Worm (Caenorhabditis elegans): ENCODE data around the gene daf-1.

daf-1 gene

DNA sequence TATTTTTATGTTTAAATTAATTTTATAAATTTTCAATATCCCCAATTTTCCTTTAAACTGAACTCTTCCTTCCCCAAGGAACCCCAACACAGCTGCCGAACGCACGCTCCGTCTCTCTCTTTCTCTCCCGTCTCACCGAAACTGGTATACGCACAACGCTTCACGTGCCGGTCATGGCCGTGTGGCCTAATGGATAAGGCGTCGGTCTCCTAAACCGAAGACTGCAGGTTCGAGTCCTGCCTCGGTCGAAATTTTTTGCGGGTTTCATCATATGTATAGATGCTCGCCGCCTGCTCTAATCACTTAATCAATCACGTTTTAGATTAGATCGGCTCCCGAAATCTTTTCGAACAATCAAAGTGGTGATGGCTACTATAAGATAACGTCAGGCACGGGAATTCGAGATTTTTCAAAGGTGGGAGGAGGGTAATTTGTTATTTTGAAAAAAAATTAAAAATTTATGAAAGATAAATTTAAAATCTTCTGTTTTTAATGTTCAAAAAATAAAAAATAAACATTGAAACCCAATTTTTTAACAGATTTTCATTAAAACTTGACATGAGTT lies 11.7 kb downstream of the daf-1 start:
- peak; percentile 90 for TF ChIP-seq lin-11 (tag; optimal IDR thresholded peaks at IDR 0.05)
- TF ChIP-seq F13H6.1 (tag; optimal IDR thresholded peaks at IDR 0.05): peak; percentile 75
- TF ChIP-seq fkh-6 (tag; optimal IDR thresholded peaks at IDR 0.05): peak; percentile 90
- TF ChIP-seq odd-2 (tag; optimal IDR thresholded peaks at IDR 0.05): peak; percentile 68
- TF ChIP-seq unc-42 (tag; optimal IDR thresholded peaks at IDR 0.05): peak; percentile 42
- TF ChIP-seq hlh-6 (tag; optimal IDR thresholded peaks at IDR 0.05): peak; percentile 93
- no peak for TF ChIP-seq nhr-11 (tag; optimal IDR thresholded peaks at IDR 0.05)
- TF ChIP-seq dve-1 (tag; optimal IDR thresholded peaks at IDR 0.05): peak; percentile 71
- peak; percentile 53 for TF ChIP-seq hlh-8 (tag; optimal IDR thresholded peaks at IDR 0.05)
- TF ChIP-seq K09A11.1 (tag; optimal IDR thresholded peaks at IDR 0.05; ENCODE audit: insufficient read depth): peak; percentile 82
- TF ChIP-seq ahr-1 (tag; optimal IDR thresholded peaks at IDR 0.05): peak; percentile 80
- peak; percentile 92 for TF ChIP-seq sox-4 (tag; optimal IDR thresholded peaks at IDR 0.05)
- TF ChIP-seq ceh-31 (tag; optimal IDR thresholded peaks at IDR 0.05): peak; percentile 80
- TF ChIP-seq unc-55 (GFP tag; optimal IDR thresholded peaks at IDR 0.05): peak; percentile 23
- TF ChIP-seq fkh-10 (GFP tag; optimal IDR thresholded peaks at IDR 0.05): no peak
- peak; percentile 92 for TF ChIP-seq tbx-2 (tag; optimal IDR thresholded peaks at IDR 0.05)
- peak; percentile 40 for TF ChIP-seq tbx-7 (tag; optimal IDR thresholded peaks at IDR 0.05)
- peak; percentile 74 for TF ChIP-seq ceh-24 (tag; optimal IDR thresholded peaks at IDR 0.05)
- peak; percentile 82 for TF ChIP-seq sdc-2 (tag; optimal IDR thresholded peaks at IDR 0.05)
- TF ChIP-seq sox-2 (GFP tag; IDR thresholded peaks at IDR 0.05): peak; percentile 88
- TF ChIP-seq ceh-2 (tag; optimal IDR thresholded peaks at IDR 0.05): peak; percentile 73
- peak; percentile 79 for TF ChIP-seq hlh-13 (GFP tag; optimal IDR thresholded peaks at IDR 0.05)
- peak; percentile 92 for TF ChIP-seq nhr-232 (tag; optimal IDR thresholded peaks at IDR 0.05)
- TF ChIP-seq pros-1 (tag; optimal IDR thresholded peaks at IDR 0.05): peak; percentile 7
- TF ChIP-seq ceh-18 (tag; optimal IDR thresholded peaks at IDR 0.05): peak; percentile 70
- no peak for TF ChIP-seq pha-4 (tag; optimal IDR thresholded peaks at IDR 0.05)
- TF ChIP-seq rnt-1 (tag; optimal IDR thresholded peaks at IDR 0.05): peak; percentile 92
- peak; percentile 72 for TF ChIP-seq nfya-1 (tag; optimal IDR thresholded peaks at IDR 0.05)
- peak; percentile 85 for TF ChIP-seq dmd-4 (tag; optimal IDR thresholded peaks at IDR 0.05; ENCODE audit: borderline replicate concordance)
- no peak for TF ChIP-seq ama-1 (optimal IDR thresholded peaks at IDR 0.05)
- no peak for TF ChIP-seq ceh-30 (tag; optimal IDR thresholded peaks at IDR 0.05)
- peak; percentile 96 for TF ChIP-seq elt-2 (tag; optimal IDR thresholded peaks at IDR 0.05)
- TF ChIP-seq T23F11.4 (GFP tag; optimal IDR thresholded peaks at IDR 0.05): peak; percentile 93
- TF ChIP-seq K02D7.2 (tag; optimal IDR thresholded peaks at IDR 0.05): peak; percentile 87
- peak; percentile 93 for TF ChIP-seq pha-2 (tag; optimal IDR thresholded peaks at IDR 0.05)
- TF ChIP-seq C08G9.2 (tag; optimal IDR thresholded peaks at IDR 0.05): peak; percentile 81
- TF ChIP-seq C38D4.7 (GFP tag; optimal IDR thresholded peaks at IDR 0.05): peak; percentile 88
- peak; percentile 85 for TF ChIP-seq fax-1 (tag; optimal IDR thresholded peaks at IDR 0.05)
- TF ChIP-seq hlh-15 (tag; optimal IDR thresholded peaks at IDR 0.05): peak; percentile 84
- TF ChIP-seq pax-1 (tag; optimal IDR thresholded peaks at IDR 0.05): no peak
- no peak for TF ChIP-seq ets-4 (tag; optimal IDR thresholded peaks at IDR 0.05)
- peak; percentile 72 for TF ChIP-seq mec-3 (tag; optimal IDR thresholded peaks at IDR 0.05; ENCODE audit: borderline replicate concordance)
- peak; percentile 89 for TF ChIP-seq ref-2 (tag; optimal IDR thresholded peaks at IDR 0.05)
- peak; percentile 87 for TF ChIP-seq ceh-48 (tag; optimal IDR thresholded peaks at IDR 0.05)
- peak; percentile 90 for TF ChIP-seq ztf-16 (tag; optimal IDR thresholded peaks at IDR 0.05)
- TF ChIP-seq zip-5 (tag; optimal IDR thresholded peaks at IDR 0.05): peak; percentile 75
- peak; percentile 94 for TF ChIP-seq ceh-6 (GFP tag; optimal IDR thresholded peaks at IDR 0.05)
- peak; percentile 88 for TF ChIP-seq madf-2 (tag; optimal IDR thresholded peaks at IDR 0.05)
- peak; percentile 88 for TF ChIP-seq syd-9 (tag; optimal IDR thresholded peaks at IDR 0.05)
- peak; percentile 90 for TF ChIP-seq unc-86 (tag; optimal IDR thresholded peaks at IDR 0.05)
- TF ChIP-seq ceh-22 (tag; optimal IDR thresholded peaks at IDR 0.05): no peak
- TF ChIP-seq elt-4 (tag; optimal IDR thresholded peaks at IDR 0.05): no peak
- TF ChIP-seq hlh-30 (tag; optimal IDR thresholded peaks at IDR 0.05; ENCODE audit: insufficient read depth): peak; percentile 90
